In the genomic region with DNA sequence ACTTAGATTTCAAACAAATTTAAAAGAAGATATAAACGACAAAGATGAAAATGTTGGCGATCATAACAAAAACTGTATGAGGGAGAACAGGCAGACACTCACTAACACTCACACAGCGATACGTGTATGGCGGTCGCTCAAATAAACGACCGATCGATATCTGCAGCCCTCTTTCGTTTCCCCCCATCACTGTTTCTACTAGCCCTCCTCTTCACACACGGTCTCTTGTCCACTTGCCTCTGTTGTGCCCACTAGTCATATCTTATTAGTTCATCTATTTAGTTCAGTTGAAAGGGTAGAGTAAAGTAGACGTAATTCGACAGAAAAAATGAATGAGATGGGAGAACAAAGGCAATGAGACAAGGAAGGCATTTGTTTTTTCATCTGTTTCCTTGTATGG, we compare ENCODE assay signal across 1 worm cellular context.
A peak's percentile ranks its signal among the peaks of the same experiment; 100 is the strongest.
TF ChIP-seq lines count a peak whose summit lies in the region.

No protein-coding gene starts in this region.

TF ChIP-seq in whole organism, L1 larva, 84 proteins besides CTCF, POLR2A, EP300 and RAD21 (continued from another document):
- no peak for TF ChIP-seq nhr-11 (tag; optimal IDR thresholded peaks at IDR 0.05; lab: Kevin White, UChicago)
- peak; percentile 71 for TF ChIP-seq mep-1 (tag; optimal IDR thresholded peaks at IDR 0.05; lab: Kevin White, UChicago)
- TF ChIP-seq mef-2 (tag; optimal IDR thresholded peaks at IDR 0.05; lab: Kevin White, UChicago): no peak
- no peak for TF ChIP-seq pqm-1 (tag; optimal IDR thresholded peaks at IDR 0.05; lab: Kevin White, UChicago)
- TF ChIP-seq hlh-4 (tag; optimal IDR thresholded peaks at IDR 0.05; lab: Kevin White, UChicago): no peak
- TF ChIP-seq dsc-1 (tag; optimal IDR thresholded peaks at IDR 0.05; lab: Kevin White, UChicago): peak; percentile 6
- TF ChIP-seq lin-35 (GFP tag; optimal IDR thresholded peaks at IDR 0.05; lab: Kevin White, UChicago): peak; percentile 36 to 49
- TF ChIP-seq efl-3 (GFP tag; optimal IDR thresholded peaks at IDR 0.05; lab: Kevin White, UChicago): no peak
- TF ChIP-seq rnt-1 (tag; optimal IDR thresholded peaks at IDR 0.05; lab: Kevin White, UChicago): peak; percentile 48
- TF ChIP-seq pag-3 (tag; optimal IDR thresholded peaks at IDR 0.05; lab: Kevin White, UChicago; ENCODE audit: borderline replicate concordance, insufficient read depth): no peak
- TF ChIP-seq skn-1 (tag; optimal IDR thresholded peaks at IDR 0.05; lab: Kevin White, UChicago): no peak
- TF ChIP-seq Y116A8C.19 (tag; optimal IDR thresholded peaks at IDR 0.05; lab: Kevin White, UChicago; ENCODE audit: borderline replicate concordance): no peak
- TF ChIP-seq ceh-63 (GFP tag; optimal IDR thresholded peaks at IDR 0.05; lab: Kevin White, UChicago): no peak
- no peak for TF ChIP-seq alr-1 (tag; optimal IDR thresholded peaks at IDR 0.05; lab: Kevin White, UChicago; ENCODE audit: borderline replicate concordance)
- TF ChIP-seq ceh-82 (tag; optimal IDR thresholded peaks at IDR 0.05; lab: Kevin White, UChicago): peak in 1 of 3 experiments; percentile 4
- peak; percentile 79 for TF ChIP-seq lin-14 (GFP tag; optimal IDR thresholded peaks at IDR 0.05; lab: Kevin White, UChicago)
- TF ChIP-seq unc-30 (tag; optimal IDR thresholded peaks at IDR 0.05; lab: Kevin White, UChicago): no peak
- peak; percentile 66 for TF ChIP-seq tbx-2 (tag; optimal IDR thresholded peaks at IDR 0.05; lab: Kevin White, UChicago)
- TF ChIP-seq nhr-90 (tag; optimal IDR thresholded peaks at IDR 0.05; lab: Kevin White, UChicago; ENCODE audit: poor library complexity): peak; percentile 56
- TF ChIP-seq zip-4 (GFP tag; optimal IDR thresholded peaks at IDR 0.05; lab: Kevin White, UChicago): no peak
- no peak for TF ChIP-seq aha-1 (tag; optimal IDR thresholded peaks at IDR 0.05; lab: Kevin White, UChicago)
- no peak for TF ChIP-seq snpc-4 (tag; optimal IDR thresholded peaks at IDR 0.05; lab: Kevin White, UChicago)
- TF ChIP-seq ztf-4 (tag; optimal IDR thresholded peaks at IDR 0.05; lab: Kevin White, UChicago): peak; percentile 59
- TF ChIP-seq sox-4 (tag; optimal IDR thresholded peaks at IDR 0.05; lab: Kevin White, UChicago): no peak
- TF ChIP-seq mab-9 (GFP tag; IDR thresholded peaks at IDR 0.05; lab: Robert Waterston, UW): no peak
- TF ChIP-seq swsn-7 (tag; optimal IDR thresholded peaks at IDR 0.05; lab: Kevin White, UChicago): peak; percentile 51
- TF ChIP-seq lin-39 (tag; optimal IDR thresholded peaks at IDR 0.05; lab: Kevin White, UChicago): no peak
- no peak for TF ChIP-seq ets-5 (GFP tag; IDR thresholded peaks at IDR 0.05; lab: Robert Waterston, UW)
- TF ChIP-seq nhr-12 (tag; optimal IDR thresholded peaks at IDR 0.05; lab: Kevin White, UChicago): no peak
- TF ChIP-seq unc-130 (tag; optimal IDR thresholded peaks at IDR 0.05; lab: Kevin White, UChicago): no peak
- TF ChIP-seq isw-1 (GFP tag; IDR thresholded peaks at IDR 0.05; lab: Robert Waterston, UW): no peak
- TF ChIP-seq grh-1 (GFP tag; IDR thresholded peaks at IDR 0.05; lab: Robert Waterston, UW): peak; percentile 13; the same call in 1 of the 2 replicates
- no peak for TF ChIP-seq fkh-4 (tag; optimal IDR thresholded peaks at IDR 0.05; lab: Kevin White, UChicago; ENCODE audit: borderline replicate concordance)
- no peak for TF ChIP-seq ceh-90 (tag; optimal IDR thresholded peaks at IDR 0.05; lab: Kevin White, UChicago)
- TF ChIP-seq C34B4.2 (tag; optimal IDR thresholded peaks at IDR 0.05; lab: Kevin White, UChicago): no peak
- TF ChIP-seq hlh-17 (GFP tag; optimal IDR thresholded peaks at IDR 0.05; lab: Kevin White, UChicago; ENCODE audit: borderline replicate concordance): no peak
- no peak for TF ChIP-seq nhr-84 (tag; optimal IDR thresholded peaks at IDR 0.05; lab: Kevin White, UChicago)
- no peak for TF ChIP-seq efl-1 (optimal IDR thresholded peaks at IDR 0.05; lab: Kevin White, UChicago)
- TF ChIP-seq efl-1 (GFP tag; optimal IDR thresholded peaks at IDR 0.05 in 1 of 2; lab: Kevin White, UChicago): peak in 1 of 2 experiments; percentile 80
- TF ChIP-seq sptf-1 (tag; optimal IDR thresholded peaks at IDR 0.05; lab: Kevin White, UChicago): no peak
- no peak for TF ChIP-seq elt-2 (tag; optimal IDR thresholded peaks at IDR 0.05; lab: Kevin White, UChicago)
- TF ChIP-seq lin-13 (GFP tag; optimal IDR thresholded peaks at IDR 0.05; lab: Kevin White, UChicago): no peak
- TF ChIP-seq snu-23 (GFP tag; optimal IDR thresholded peaks at IDR 0.05; lab: Kevin White, UChicago): peak; percentile 84
- TF ChIP-seq nhr-77 (tag; optimal IDR thresholded peaks at IDR 0.05; lab: Kevin White, UChicago): no peak
- no peak for TF ChIP-seq irx-1 (tag; optimal IDR thresholded peaks at IDR 0.05; lab: Kevin White, UChicago)
- peak in 1 of 2 experiments; percentile 61 for TF ChIP-seq mdl-1 (tag; optimal IDR thresholded peaks at IDR 0.05; lab: Kevin White, UChicago)
- peak; percentile 12 for TF ChIP-seq lir-3 (tag; optimal IDR thresholded peaks at IDR 0.05; lab: Kevin White, UChicago; ENCODE audit: poor library complexity)
- TF ChIP-seq nhr-28 (tag; optimal IDR thresholded peaks at IDR 0.05; lab: Kevin White, UChicago): no peak
- no peak for TF ChIP-seq F16B12.6 (tag; optimal IDR thresholded peaks at IDR 0.05; lab: Kevin White, UChicago)
- no peak for TF ChIP-seq egl-13 (tag; optimal IDR thresholded peaks at IDR 0.05; lab: Kevin White, UChicago)
- no peak for TF ChIP-seq unc-98 (GFP tag; IDR thresholded peaks at IDR 0.05; lab: Robert Waterston, UW)
- peak; percentile 40 for TF ChIP-seq blmp-1 (tag; optimal IDR thresholded peaks at IDR 0.05; lab: Kevin White, UChicago)
- TF ChIP-seq nhr-76 (tag; optimal IDR thresholded peaks at IDR 0.05; lab: Kevin White, UChicago): no peak
- no peak for TF ChIP-seq tlp-1 (tag; optimal IDR thresholded peaks at IDR 0.05; lab: Kevin White, UChicago)
- TF ChIP-seq nhr-237 (tag; optimal IDR thresholded peaks at IDR 0.05; lab: Kevin White, UChicago): no peak
- TF ChIP-seq vab-15 (tag; optimal IDR thresholded peaks at IDR 0.05; lab: Kevin White, UChicago): no peak
- TF ChIP-seq nhr-71 (tag; optimal IDR thresholded peaks at IDR 0.05; lab: Kevin White, UChicago): peak; percentile 60
- no peak for TF ChIP-seq hpl-2 (GFP tag; optimal IDR thresholded peaks at IDR 0.05; lab: Kevin White, UChicago)
- TF ChIP-seq unc-86 (tag; optimal IDR thresholded peaks at IDR 0.05; lab: Kevin White, UChicago): no peak
- no peak for TF ChIP-seq aly-2 (tag; optimal IDR thresholded peaks at IDR 0.05; lab: Kevin White, UChicago)
- no peak for TF ChIP-seq egl-27 (tag; optimal IDR thresholded peaks at IDR 0.05; lab: Kevin White, UChicago)
- peak in 1 of 3 experiments; percentile 8 for TF ChIP-seq dpl-1 (GFP tag; optimal IDR thresholded peaks at IDR 0.05; lab: Kevin White, UChicago)
- no peak for TF ChIP-seq ces-1 (GFP tag; optimal IDR thresholded peaks at IDR 0.05; lab: Kevin White, UChicago)
- no peak for TF ChIP-seq pax-3 (tag; optimal IDR thresholded peaks at IDR 0.05; lab: Kevin White, UChicago)
- TF ChIP-seq unc-62 (GFP tag; optimal IDR thresholded peaks at IDR 0.05; lab: Kevin White, UChicago): no peak
- TF ChIP-seq ztf-11 (tag; optimal IDR thresholded peaks at IDR 0.05; lab: Kevin White, UChicago): peak in 1 of 2 experiments; percentile 9
- TF ChIP-seq ama-1 (optimal IDR thresholded peaks at IDR 0.05; lab: Kevin White, UChicago): no peak
